Fruit fly (Drosophila melanogaster): Measurements from ENCODE around the gene CG11357.

Gene CG11357

dm6 chr3L:4553395-4553794 is 11.5 kb downstream of the CG11357 start (continued):
- TF ChIP-seq zfh2 (GFP tag; optimal IDR thresholded peaks at IDR 0.05) (no peak), CG18011 (GFP tag; optimal IDR thresholded peaks at IDR 0.05) (peak; percentile 100), p53 (GFP tag; optimal IDR thresholded peaks at IDR 0.05) (no peak), pan (optimal IDR thresholded peaks at IDR 0.05) (no peak), pan (GFP tag; optimal IDR thresholded peaks at IDR 0.05 in 1 of 2, IDR thresholded peaks at IDR 0.05 in 1 of 2) (no peak), crp (GFP tag; optimal IDR thresholded peaks at IDR 0.05) (no peak), CG12071 (GFP tag; optimal IDR thresholded peaks at IDR 0.05) (no peak), Vsx1 (GFP tag; optimal IDR thresholded peaks at IDR 0.05) (no peak), Ets65A (GFP tag) (peak; percentile 99), kay (GFP tag; optimal IDR thresholded peaks at IDR 0.05) (no peak), tup (GFP tag; optimal IDR thresholded peaks at IDR 0.05) (no peak), CG8359 (GFP tag; optimal IDR thresholded peaks at IDR 0.05; ENCODE audit: borderline replicate concordance) (no peak), Elba2 (GFP tag; optimal IDR thresholded peaks at IDR 0.05) (peak; percentile 11), wdn (GFP tag; IDR thresholded peaks at IDR 0.05) (no peak), CG11093 (GFP tag; IDR thresholded peaks at IDR 0.05) (no peak), sr (GFP tag; IDR thresholded peaks at IDR 0.05) (no peak), lbe (GFP tag; optimal IDR thresholded peaks at IDR 0.05) (no peak), Scr (GFP tag; IDR thresholded peaks at IDR 0.05; ENCODE audit: partially characterized antibody) (no peak), CG18619 (GFP tag; optimal IDR thresholded peaks at IDR 0.05) (no peak), tio (GFP tag; optimal IDR thresholded peaks at IDR 0.05) (no peak), CG17612 (GFP tag; IDR thresholded peaks at IDR 0.05) (no peak), CG2202 (tag; optimal IDR thresholded peaks at IDR 0.05) (no peak), CG7372 (GFP tag; IDR thresholded peaks at IDR 0.05) (no peak), CG4404 (GFP tag; IDR thresholded peaks at IDR 0.05) (no peak), Lpt (GFP tag; optimal IDR thresholded peaks at IDR 0.05) (no peak), CG12744 (GFP tag; optimal IDR thresholded peaks at IDR 0.05) (no peak), CG7556 (GFP tag; optimal IDR thresholded peaks at IDR 0.05) (no peak), Rfx (GFP tag; IDR thresholded peaks at IDR 0.05) (no peak; the same call in 1 of the 2 replicates), stwl (tag; optimal IDR thresholded peaks at IDR 0.05) (peak; percentile 99), CG14441 (GFP tag; IDR thresholded peaks at IDR 0.05) (no peak), slp2 (GFP tag; optimal IDR thresholded peaks at IDR 0.05) (no peak), YL-1 (GFP tag; optimal IDR thresholded peaks at IDR 0.05) (no peak), CG13624 (GFP tag; optimal IDR thresholded peaks at IDR 0.05) (peak; percentile 37), CG2116 (GFP tag; optimal IDR thresholded peaks at IDR 0.05) (no peak), Mes4 (GFP tag; optimal IDR thresholded peaks at IDR 0.05) (no peak), nom (GFP tag; optimal IDR thresholded peaks at IDR 0.05) (no peak), tin (GFP tag; optimal IDR thresholded peaks at IDR 0.05) (no peak), lov (optimal IDR thresholded peaks at IDR 0.05) (no peak), lov (GFP tag; IDR thresholded peaks at IDR 0.05) (no peak), NC2α (GFP tag; optimal IDR thresholded peaks at IDR 0.05) (no peak), CG32767 (GFP tag; IDR thresholded peaks at IDR 0.05) (no peak), usp (GFP tag; optimal IDR thresholded peaks at IDR 0.05) (no peak), ssp (GFP tag; IDR thresholded peaks at IDR 0.05) (no peak), CG14860 (GFP tag; IDR thresholded peaks at IDR 0.05; ENCODE audit: partially characterized antibody) (no peak), Dip3 (GFP tag; optimal IDR thresholded peaks at IDR 0.05) (no peak), CkIIα-i1 (GFP tag; IDR thresholded peaks at IDR 0.05) (no peak), Atf-2 (GFP tag; optimal IDR thresholded peaks at IDR 0.05) (no peak), br (optimal IDR thresholded peaks at IDR 0.05) (no peak), CG12104 (GFP tag; optimal IDR thresholded peaks at IDR 0.05) (no peak), sug (tag; optimal IDR thresholded peaks at IDR 0.05) (peak; percentile 12), Med (GFP tag) (peak; percentile 69), CG10274 (GFP tag; optimal IDR thresholded peaks at IDR 0.05) (no peak), CG31224 (GFP tag; IDR thresholded peaks at IDR 0.05) (no peak), CG15696 (tag; optimal IDR thresholded peaks at IDR 0.05) (peak; percentile 27)

Data from whole organism, embryonic.